Comparison of ENCODE assay signal across 4 fruit fly cellular contexts in genomic region chr3L:17008911-17009364, dm6.
TF ChIP-seq lines count a peak whose summit lies in the region.

No protein-coding gene starts in this region.

- TF ChIP-seq CTCF in whole organism, embryonic (GFP tag; optimal IDR thresholded peaks at IDR 0.05; lab: Kevin White, UChicago) = no peak

TF ChIP-seq in whole organism, adult, 20 proteins besides CTCF, POLR2A, EP300 and RAD21:
- TF ChIP-seq Hr96 (GFP tag; optimal IDR thresholded peaks at IDR 0.05; lab: Kevin White, UChicago) (no peak), CG33017 (tag; optimal IDR thresholded peaks at IDR 0.05; lab: Kevin White, UChicago) (peak; percentile 2), cnc (optimal IDR thresholded peaks at IDR 0.05; lab: Kevin White, UChicago) (no peak), Crg-1 (GFP tag; optimal IDR thresholded peaks at IDR 0.05; lab: Kevin White, UChicago) (no peak), kay (GFP tag; lab: Kevin White, UChicago; ENCODE audit: borderline replicate concordance) (peak; percentile 63), CG7045 (GFP tag; optimal IDR thresholded peaks at IDR 0.05; lab: Kevin White, UChicago) (no peak), cic (GFP tag; optimal IDR thresholded peaks at IDR 0.05; lab: Kevin White, UChicago) (peak; percentile 47), tj (GFP tag; optimal IDR thresholded peaks at IDR 0.05; lab: Kevin White, UChicago) (peak; percentile 12), ovo (GFP tag; optimal IDR thresholded peaks at IDR 0.05; lab: Kevin White, UChicago) (no peak), toe (GFP tag; optimal IDR thresholded peaks at IDR 0.05; lab: Kevin White, UChicago) (peak; percentile 9)

TF ChIP-seq in whole organism, embryonic, 481 proteins besides CTCF, POLR2A, EP300 and RAD21 (continues in another document):
- TF ChIP-seq CG8290 (GFP tag; optimal IDR thresholded peaks at IDR 0.05; lab: Kevin White, UChicago) (no peak), CG8290 (tag; optimal IDR thresholded peaks at IDR 0.05; lab: Kevin White, UChicago) (peak in 1 of 2 experiments; percentile 59), Drgx (GFP tag; IDR thresholded peaks at IDR 0.05; lab: Robert Waterston, UW) (no peak), Dll (GFP tag; IDR thresholded peaks at IDR 0.05; lab: Robert Waterston, UW; ENCODE audit: partially characterized antibody) (0 out of 4 replicates have a peak, but pooled peaks have one; percentile 21), Meics (GFP tag; optimal IDR thresholded peaks at IDR 0.05; lab: Kevin White, UChicago) (no peak), Rfx (GFP tag; IDR thresholded peaks at IDR 0.05; lab: Robert Waterston, UW) (peak; percentile 26; the same call in 1 of the 2 replicates), sqz (GFP tag; optimal IDR thresholded peaks at IDR 0.05; lab: Kevin White, UChicago) (no peak), CG7357 (GFP tag; IDR thresholded peaks at IDR 0.05; lab: Robert Waterston, UW) (no peak), CG11696 (GFP tag; IDR thresholded peaks at IDR 0.05; lab: Robert Waterston, UW) (peak; percentile 74), B-H2 (GFP tag; optimal IDR thresholded peaks at IDR 0.05; lab: Kevin White, UChicago) (peak; percentile 36), nerfin-2 (GFP tag; IDR thresholded peaks at IDR 0.05; lab: Robert Waterston, UW; ENCODE audit: partially characterized antibody) (no peak), lab (GFP tag; optimal IDR thresholded peaks at IDR 0.05; lab: Kevin White, UChicago) (peak; percentile 15), exex (tag; optimal IDR thresholded peaks at IDR 0.05; lab: Kevin White, UChicago) (peak; percentile 84), C15 (GFP tag; IDR thresholded peaks at IDR 0.05; lab: Robert Waterston, UW) (0 out of 3 replicates have a peak, but pooled peaks have one; percentile 24), Mrtf (GFP tag; IDR thresholded peaks at IDR 0.05; lab: Robert Waterston, UW) (no peak), pho (GFP tag; optimal IDR thresholded peaks at IDR 0.05; lab: Kevin White, UChicago) (no peak), CG7372 (GFP tag; IDR thresholded peaks at IDR 0.05; lab: Robert Waterston, UW) (no peak), sens-2 (GFP tag; IDR thresholded peaks at IDR 0.05; lab: Robert Waterston, UW) (peak; percentile 32; the same call in 1 of the 2 replicates), hbn (GFP tag; IDR thresholded peaks at IDR 0.05; lab: Robert Waterston, UW; ENCODE audit: partially characterized antibody) (no peak), CG7271 (tag; optimal IDR thresholded peaks at IDR 0.05; lab: Kevin White, UChicago) (no peak), cwo (GFP tag; optimal IDR thresholded peaks at IDR 0.05; lab: Kevin White, UChicago) (peak; percentile 87), danr (GFP tag; IDR thresholded peaks at IDR 0.05; lab: Robert Waterston, UW) (no peak), oc (tag; optimal IDR thresholded peaks at IDR 0.05; lab: Kevin White, UChicago) (no peak), CG4424 (GFP tag; optimal IDR thresholded peaks at IDR 0.05; lab: Kevin White, UChicago) (no peak), gfzf (GFP tag; optimal IDR thresholded peaks at IDR 0.05; lab: Kevin White, UChicago) (no peak), CG11456 (GFP tag; IDR thresholded peaks at IDR 0.05; lab: Robert Waterston, UW) (no peak), CG2129 (GFP tag; IDR thresholded peaks at IDR 0.05; lab: Robert Waterston, UW; ENCODE audit: partially characterized antibody) (no peak)

TF ChIP-seq in whole organism, prepupa, 60 proteins besides CTCF, POLR2A, EP300 and RAD21:
- TF ChIP-seq Eip78C (GFP tag; lab: Kevin White, UChicago) (peak; percentile 39), Eip93F (GFP tag; optimal IDR thresholded peaks at IDR 0.05; lab: Kevin White, UChicago) (peak; percentile 65), CG6163 (GFP tag; IDR thresholded peaks at IDR 0.05; lab: Robert Waterston, UW) (0 out of 3 replicates have a peak, but pooled peaks have one; percentile 21), net (GFP tag; optimal IDR thresholded peaks at IDR 0.05; lab: Kevin White, UChicago) (no peak), vri (GFP tag; optimal IDR thresholded peaks at IDR 0.05; lab: Kevin White, UChicago) (peak; percentile 74), svp (GFP tag; lab: Kevin White, UChicago) (peak; percentile 42), Ets96B (tag; optimal IDR thresholded peaks at IDR 0.05; lab: Kevin White, UChicago) (no peak), lz (GFP tag; optimal IDR thresholded peaks at IDR 0.05; lab: Kevin White, UChicago) (no peak), fkh (GFP tag; optimal IDR thresholded peaks at IDR 0.05; lab: Kevin White, UChicago) (peak; percentile 41), esn (GFP tag; optimal IDR thresholded peaks at IDR 0.05; lab: Kevin White, UChicago) (no peak)

TF ChIP-seq in whole organism, wandering third instar larva, 38 proteins besides CTCF, POLR2A, EP300 and RAD21:
- no peak for TF ChIP-seq brk (GFP tag; optimal IDR thresholded peaks at IDR 0.05; lab: Kevin White, UChicago)
- TF ChIP-seq br (GFP tag; optimal IDR thresholded peaks at IDR 0.05; lab: Kevin White, UChicago) = peak; percentile 12
- TF ChIP-seq Rel (GFP tag; optimal IDR thresholded peaks at IDR 0.05; lab: Kevin White, UChicago) = no peak
- TF ChIP-seq Rel (tag; optimal IDR thresholded peaks at IDR 0.05; lab: Kevin White, UChicago) = peak; percentile 51
- TF ChIP-seq Hnf4 (GFP tag; optimal IDR thresholded peaks at IDR 0.05; lab: Kevin White, UChicago) = peak; percentile 12
- TF ChIP-seq CrebA (GFP tag; optimal IDR thresholded peaks at IDR 0.05; lab: Kevin White, UChicago; ENCODE audit: borderline replicate concordance) = peak; percentile 51
- peak; percentile 21 for TF ChIP-seq rgr (GFP tag; optimal IDR thresholded peaks at IDR 0.05; lab: Kevin White, UChicago)
- TF ChIP-seq Vsx2 (GFP tag; optimal IDR thresholded peaks at IDR 0.05; lab: Kevin White, UChicago; ENCODE audit: partially characterized antibody) = peak; percentile 21
- TF ChIP-seq Dfd (GFP tag; optimal IDR thresholded peaks at IDR 0.05; lab: Kevin White, UChicago) = no peak
